Worm (Caenorhabditis elegans) whole organism, late embryonic: Measurements from ENCODE around the gene C53A5.16.

Source experiments
- C38D4.7 ChIP-seq: fragments of 200-800 bp; sonication (Bioruptor generic); optimal IDR thresholded peaks from 2 replicates; lab custom pipeline; 2018; ENCODE audit warnings: mild to moderate bottlenecking, missing genetic modification characterization, moderate library complexity, missing compliant biosample characterization
- F13H6.1 ChIP-seq: sonication (generic microtip); optimal IDR thresholded peaks from 2 replicates; lab custom pipeline; 2016; ENCODE audit warnings: missing genetic modification characterization, missing compliant biosample characterization
- K09A11.1 ChIP-seq: sonication (generic microtip); optimal IDR thresholded peaks from 2 replicates; lab custom pipeline; 2017; ENCODE audit warnings: antibody characterized with exemption, mild to moderate bottlenecking, missing genetic modification characterization, missing compliant biosample characterization; ENCODE audit not compliant: insufficient read depth
- T23F11.4 ChIP-seq: fragments of 200-800 bp; sonication (Bioruptor generic); optimal IDR thresholded peaks from 2 replicates; lab custom pipeline; 2018; ENCODE audit warnings: mild to moderate bottlenecking, missing genetic modification characterization, missing compliant biosample characterization
- Y22D7AL.16 ChIP-seq: sonication (generic microtip); optimal IDR thresholded peaks from 2 replicates; lab custom pipeline; 2016; ENCODE audit warnings: missing genetic modification characterization, missing compliant biosample characterization
- ceh-14 ChIP-seq: sonication (generic microtip); optimal IDR thresholded peaks from 2 replicates; lab custom pipeline; 2016; ENCODE audit warnings: missing genotype, missing genetic modification characterization, missing compliant biosample characterization
- ceh-19 ChIP-seq: fragments of 200-800 bp; sonication (Bioruptor generic); optimal IDR thresholded peaks from 2 replicates; lab custom pipeline; 2018; ENCODE audit warnings: mild to moderate bottlenecking, missing genetic modification characterization, missing compliant biosample characterization
- ceh-31 ChIP-seq: sonication (generic microtip); optimal IDR thresholded peaks from 2 replicates; lab custom pipeline; 2016; ENCODE audit warnings: missing genetic modification characterization, missing compliant biosample characterization
- ceh-6 ChIP-seq: fragments of 200-800 bp; sonication (Bioruptor generic); optimal IDR thresholded peaks from 2 replicates; lab custom pipeline; 2018; ENCODE audit warnings: mild to moderate bottlenecking, missing genetic modification characterization, missing compliant biosample characterization
- ceh-9 ChIP-seq: sonication (generic microtip); optimal IDR thresholded peaks from 2 replicates; lab custom pipeline; 2016; ENCODE audit warnings: mild to moderate bottlenecking, missing genetic modification characterization, inconsistent platforms, missing compliant biosample characterization
- che-1 ChIP-seq: sonication (generic microtip); optimal IDR thresholded peaks from 2 replicates; lab custom pipeline; 2016; ENCODE audit warnings: mild to moderate bottlenecking, missing genetic modification characterization, missing compliant biosample characterization
- dve-1 ChIP-seq: sonication (generic microtip); optimal IDR thresholded peaks from 2 replicates; lab custom pipeline; 2017; ENCODE audit warnings: antibody characterized with exemption, mild to moderate bottlenecking, missing genetic modification characterization, missing compliant biosample characterization
- elt-2 ChIP-seq: sonication (generic microtip); optimal IDR thresholded peaks from 2 replicates; lab custom pipeline; 2016; ENCODE audit warnings: missing genetic modification reagents, missing genetic modification characterization, missing compliant biosample characterization
- elt-4 ChIP-seq: sonication (generic microtip); optimal IDR thresholded peaks from 2 replicates; lab custom pipeline; 2016; ENCODE audit warnings: missing genetic modification characterization, missing compliant biosample characterization
- ets-4 ChIP-seq: sonication (generic microtip); optimal IDR thresholded peaks from 2 replicates; lab custom pipeline; 2016; ENCODE audit warnings: missing genetic modification characterization, missing compliant biosample characterization
- eyg-1 ChIP-seq: sonication (generic microtip); optimal IDR thresholded peaks from 2 replicates; lab custom pipeline; 2016; ENCODE audit warnings: missing genotype, missing genetic modification characterization, missing compliant biosample characterization
- fax-1 ChIP-seq: sonication (generic microtip); optimal IDR thresholded peaks from 2 replicates; lab custom pipeline; 2016; ENCODE audit warnings: missing genotype, missing genetic modification characterization, missing compliant biosample characterization
- fkh-6 ChIP-seq: sonication (generic microtip); optimal IDR thresholded peaks from 2 replicates; lab custom pipeline; 2016; ENCODE audit warnings: missing genetic modification characterization, missing compliant biosample characterization
- gmeb-2 ChIP-seq: sonication (generic microtip); optimal IDR thresholded peaks from 2 replicates; lab custom pipeline; 2016; ENCODE audit warnings: missing genetic modification characterization, inconsistent platforms, missing compliant biosample characterization
- hlh-6 ChIP-seq: sonication (generic microtip); optimal IDR thresholded peaks from 2 replicates; lab custom pipeline; 2016; ENCODE audit warnings: missing genotype, missing genetic modification characterization, missing compliant biosample characterization
- hlh-8 ChIP-seq: sonication (generic microtip); optimal IDR thresholded peaks from 2 replicates; lab custom pipeline; 2016; ENCODE audit warnings: missing genotype, missing genetic modification characterization, missing compliant biosample characterization
- lim-6 ChIP-seq: sonication (generic microtip); optimal IDR thresholded peaks from 2 replicates; lab custom pipeline; 2016; ENCODE audit warnings: missing genetic modification characterization, missing compliant biosample characterization
- lin-11 ChIP-seq: fragments of 200-800 bp; sonication (Bioruptor generic); optimal IDR thresholded peaks from 2 replicates; lab custom pipeline; 2018; ENCODE audit warnings: mild to moderate bottlenecking, missing genetic modification characterization, missing compliant biosample characterization
- nfya-1 ChIP-seq: sonication (generic microtip); optimal IDR thresholded peaks from 2 replicates; lab custom pipeline; 2017; ENCODE audit warnings: missing genetic modification characterization, mild to moderate bottlenecking, missing compliant biosample characterization, antibody characterized with exemption, moderate library complexity
- npax-4 ChIP-seq: sonication (generic microtip); optimal IDR thresholded peaks from 2 replicates; lab custom pipeline; 2016; ENCODE audit warnings: missing genetic modification characterization, missing compliant biosample characterization
- pat-9 ChIP-seq: fragments of 200-800 bp; sonication (Bioruptor generic); optimal IDR thresholded peaks from 2 replicates; lab custom pipeline; 2018; ENCODE audit warnings: mild to moderate bottlenecking, missing genetic modification characterization, moderate library complexity, missing compliant biosample characterization
- pax-1 ChIP-seq: fragments of 150-350 bp; optimal IDR thresholded peaks from 2 replicates; lab custom pipeline; 2014; ENCODE audit warnings: missing biosample characterization, missing genetic modification characterization
- pha-4 ChIP-seq: fragments of 150-350 bp; optimal IDR thresholded peaks from 2 replicates; lab custom pipeline; 2018; ENCODE audit warnings: missing biosample characterization, missing genetic modification reagents, missing genetic modification characterization
- pqm-1 ChIP-seq: sonication (generic microtip); optimal IDR thresholded peaks from 2 replicates; lab custom pipeline; 2016; ENCODE audit warnings: missing genetic modification characterization, missing compliant biosample characterization
- ref-2 ChIP-seq: sonication (generic microtip); optimal IDR thresholded peaks from 2 replicates; lab custom pipeline; 2016; ENCODE audit warnings: missing genetic modification characterization, missing compliant biosample characterization
- sox-4 ChIP-seq: sonication (generic microtip); optimal IDR thresholded peaks from 2 replicates; lab custom pipeline; 2017; ENCODE audit warnings: mild to moderate bottlenecking, missing genetic modification characterization, inconsistent platforms, missing compliant biosample characterization
- tbx-2 ChIP-seq: sonication (generic microtip); optimal IDR thresholded peaks from 2 replicates; lab custom pipeline; 2016; ENCODE audit warnings: missing genetic modification characterization, missing compliant biosample characterization
- ttx-3 ChIP-seq: sonication (generic microtip); optimal IDR thresholded peaks from 2 replicates; lab custom pipeline; 2016; ENCODE audit warnings: missing genetic modification reagents, missing genetic modification characterization, missing compliant biosample characterization
- unc-3 ChIP-seq, 2 experiments: fragments of 200-800 bp in 1 of 2; sonication (Bioruptor generic) in 1 of 2; sonication (generic microtip) in 1 of 2; conservative IDR thresholded peaks in 1 of 2; optimal IDR thresholded peaks in 1 of 2; 2 replicates each; pipeline versions ENCODE4 v1.3.6 to Lab custom; 2016 to 2022; ENCODE audit warnings: missing compliant biosample characterization in 2 of 2, missing genetic modification characterization in 2 of 2, missing genetic modification reagents in 1 of 2
- unc-42 ChIP-seq: sonication (generic microtip); optimal IDR thresholded peaks from 2 replicates; lab custom pipeline; 2016; ENCODE audit warnings: missing genotype, missing genetic modification characterization, missing compliant biosample characterization
- unc-86 ChIP-seq: sonication (generic microtip); optimal IDR thresholded peaks from 2 replicates; lab custom pipeline; 2016; ENCODE audit warnings: missing genetic modification characterization, missing compliant biosample characterization
- ztf-16 ChIP-seq: sonication (generic microtip); optimal IDR thresholded peaks from 2 replicates; lab custom pipeline; 2017; ENCODE audit warnings: missing genetic modification characterization, missing compliant biosample characterization

C53A5.16 gene

DNA sequence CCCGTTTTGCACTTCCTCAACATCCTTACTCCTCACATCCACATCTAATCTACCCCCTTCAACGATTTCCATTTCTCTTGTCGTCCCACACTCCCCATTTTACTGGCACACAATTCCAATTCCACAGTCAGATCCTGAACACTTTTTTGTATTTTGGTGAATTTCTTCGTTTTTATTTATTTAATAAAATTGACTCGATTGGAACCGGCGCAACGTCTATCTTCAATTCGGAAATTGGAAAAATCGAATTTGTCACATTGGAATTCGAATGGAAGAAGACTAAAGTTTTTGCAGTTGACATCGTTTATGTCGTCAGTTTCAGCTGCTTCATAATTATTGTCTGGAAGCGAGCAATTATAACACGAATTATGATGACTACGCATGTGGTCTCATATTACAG, 4.8 kb upstream of the C53A5.16 start:
- peak; percentile 65 for TF ChIP-seq unc-42 (tag; lab: Kevin White, UChicago)
- TF ChIP-seq elt-4 (tag; lab: Kevin White, UChicago): no peak
- no peak for TF ChIP-seq ttx-3
- TF ChIP-seq pha-4: no peak

DNA sequence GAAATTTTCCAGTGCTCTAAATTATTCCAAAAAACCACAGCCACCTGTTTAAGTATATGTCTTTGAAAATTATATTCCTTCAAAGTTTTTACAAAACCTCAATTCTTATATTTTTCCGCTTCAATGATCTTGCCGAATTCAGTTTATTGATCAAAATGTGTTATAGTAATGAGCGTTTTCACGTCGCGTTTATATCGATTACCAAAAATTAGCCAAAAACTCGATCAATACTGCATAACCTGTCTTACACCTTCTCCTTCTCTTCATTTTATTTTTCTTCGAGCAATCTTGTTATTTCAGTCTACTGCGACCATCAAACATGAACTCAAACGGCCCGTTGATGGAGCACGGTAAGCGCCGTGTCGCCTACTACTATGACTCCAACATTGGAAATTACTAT, 2.7 kb upstream of the C53A5.16 start, which contains the start of gene hda-1:
Gene hda-1 (plus strand): TSS at position 301 of the 400 bp plus-strand sequence.
- TF ChIP-seq pqm-1 (no peak), unc-42 (tag; lab: Kevin White, UChicago) (no peak), unc-3 (GFP tag; conservative IDR thresholded peaks at IDR 0.05; lab: Robert Waterston, UW) (no peak), unc-3 (tag; optimal IDR thresholded peaks at IDR 0.05; lab: Kevin White, UChicago) (no peak), K09A11.1 (tag; lab: Kevin White, UChicago) (no peak), ceh-31 (no peak), elt-4 (tag; lab: Kevin White, UChicago) (no peak), F13H6.1 (tag; lab: Kevin White, UChicago) (no peak), T23F11.4 (GFP tag; lab: Kevin White, UChicago) (no peak), ceh-19 (GFP tag; lab: Kevin White, UChicago) (no peak), Y22D7AL.16 (no peak), ceh-9 (tag; lab: Kevin White, UChicago) (no peak), ceh-6 (GFP tag; lab: Kevin White, UChicago) (no peak)
- TF ChIP-seq, all 69 proteins: peak for 0

DNA sequence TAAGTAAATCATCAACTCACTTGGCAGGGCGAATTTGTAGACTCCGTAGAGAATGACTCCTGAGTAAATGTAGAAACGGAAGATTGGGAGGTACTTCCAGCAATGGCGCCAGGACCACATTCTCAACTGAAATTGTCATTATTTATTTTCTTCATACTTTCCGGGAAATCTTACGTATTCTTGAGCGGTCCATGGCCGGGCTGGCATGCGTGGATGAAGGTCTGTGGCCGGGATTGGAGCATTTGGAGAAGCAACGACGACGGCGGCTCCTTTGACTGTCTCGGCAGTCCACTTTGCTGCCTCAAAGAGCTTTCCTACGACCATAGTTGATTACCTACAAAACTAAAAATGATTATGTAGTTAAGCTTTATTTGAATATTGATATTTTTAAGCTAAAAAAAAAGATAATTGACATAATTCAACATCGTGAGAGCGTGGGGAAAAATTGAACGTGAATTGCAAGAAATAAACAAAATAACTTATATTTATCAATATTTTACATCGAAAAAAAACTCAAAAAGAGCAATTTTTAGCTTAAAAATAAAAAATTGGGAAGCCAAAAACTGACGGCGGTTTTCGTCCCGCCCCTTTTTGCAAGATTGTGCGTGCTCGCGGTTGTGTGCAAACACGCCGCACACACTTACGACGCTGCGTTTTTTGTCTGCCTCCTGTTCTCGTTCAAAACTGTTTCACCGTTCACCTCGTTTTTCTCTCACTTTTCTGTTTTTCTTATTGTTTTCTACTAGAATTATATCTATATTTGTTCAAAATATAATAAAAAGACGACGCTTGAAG, 1.6 kb upstream of the C53A5.16 start, which contains the start of gene ril-1:
Gene ril-1 (minus strand): TSS at position 342 of the 795 bp plus-strand sequence.
- TF ChIP-seq fax-1 (tag; lab: Kevin White, UChicago): peak; percentile 12
- TF ChIP-seq dve-1 (tag; lab: Kevin White, UChicago): no peak
- no peak for TF ChIP-seq hlh-6 (tag; lab: Kevin White, UChicago)
- no peak for TF ChIP-seq pqm-1
- peak; percentile 23 for TF ChIP-seq sox-4 (tag; lab: Kevin White, UChicago)
- TF ChIP-seq gmeb-2 (tag; lab: Kevin White, UChicago): peak; percentile 34
- no peak for TF ChIP-seq pax-1 (tag; lab: Kevin White, UChicago)
- no peak for TF ChIP-seq ets-4 (tag; lab: Kevin White, UChicago)
- peak; percentile 62 for TF ChIP-seq ztf-16
- TF ChIP-seq elt-2 (tag; lab: Kevin White, UChicago): peak; percentile 74
- TF ChIP-seq unc-3 (GFP tag; conservative IDR thresholded peaks at IDR 0.05; lab: Robert Waterston, UW): no peak
- peak; percentile 1 for TF ChIP-seq unc-3 (tag; optimal IDR thresholded peaks at IDR 0.05; lab: Kevin White, UChicago)
- TF ChIP-seq lin-11 (tag; lab: Kevin White, UChicago): no peak
- TF ChIP-seq ref-2: no peak
- peak; percentile 15 for TF ChIP-seq T23F11.4 (GFP tag; lab: Kevin White, UChicago)
- peak; percentile 37 for TF ChIP-seq che-1 (tag; lab: Kevin White, UChicago)
- TF ChIP-seq unc-86: peak; percentile 33
- TF ChIP-seq nfya-1 (tag; lab: Kevin White, UChicago): peak; percentile 29
- peak; percentile 3 for TF ChIP-seq eyg-1 (tag; lab: Kevin White, UChicago)
- TF ChIP-seq hlh-8 (tag; lab: Kevin White, UChicago): no peak
- TF ChIP-seq ceh-31: peak; percentile 44
- peak; percentile 69 for TF ChIP-seq K09A11.1 (tag; lab: Kevin White, UChicago)
- no peak for TF ChIP-seq lim-6 (tag; lab: Kevin White, UChicago)
- TF ChIP-seq pat-9 (tag; lab: Kevin White, UChicago): peak; percentile 18
- TF ChIP-seq ttx-3: peak; percentile 53
- TF ChIP-seq ceh-14: peak; percentile 8
- TF ChIP-seq ceh-19 (GFP tag; lab: Kevin White, UChicago): no peak
- TF ChIP-seq tbx-2: peak; percentile 35
- TF ChIP-seq C38D4.7 (GFP tag; lab: Kevin White, UChicago): peak; percentile 33
- TF ChIP-seq npax-4 (tag; lab: Kevin White, UChicago): peak; percentile 7
- peak; percentile 10 for TF ChIP-seq fkh-6 (tag; lab: Kevin White, UChicago)
